Worm (Caenorhabditis elegans): ENCODE measurements around the gene B0554.5.

Gene B0554.5

ce11 chrV:417656-418353, 6.4 kb upstream of the B0554.5 start, which contains the start of gene irg-8:
Gene irg-8, minus strand, starts transcription at chrV:417706.
- TF ChIP-seq blmp-1 (tag; optimal IDR thresholded peaks at IDR 0.05) = no peak
- TF ChIP-seq M03D4.4 (tag; optimal IDR thresholded peaks at IDR 0.05) = no peak
- TF ChIP-seq nhr-237 (tag; optimal IDR thresholded peaks at IDR 0.05) = no peak
- TF ChIP-seq drap-1 (GFP tag; optimal IDR thresholded peaks at IDR 0.05) = no peak
- no peak for TF ChIP-seq unc-120 (tag; optimal IDR thresholded peaks at IDR 0.05; ENCODE audit: poor library complexity, severe bottlenecking)

- TF ChIP-seq zip-8 (tag; optimal IDR thresholded peaks at IDR 0.05) (no peak), M03D4.4 (tag; optimal IDR thresholded peaks at IDR 0.05) (no peak), bed-3 (GFP tag; optimal IDR thresholded peaks at IDR 0.05) (no peak), lin-32 (GFP tag; optimal IDR thresholded peaks at IDR 0.05) (no peak), snpc-4 (tag; optimal IDR thresholded peaks at IDR 0.05) (no peak), unc-120 (tag; optimal IDR thresholded peaks at IDR 0.05; ENCODE audit: poor library complexity, severe bottlenecking) (no peak), lsy-2 (tag; optimal IDR thresholded peaks at IDR 0.05) (no peak), ceh-83 (GFP tag; optimal IDR thresholded peaks at IDR 0.05) (no peak), pha-4 (tag; optimal IDR thresholded peaks at IDR 0.05) (no peak), nhr-28 (tag; optimal IDR thresholded peaks at IDR 0.05) (no peak), sptf-1 (tag; optimal IDR thresholded peaks at IDR 0.05) (no peak)
Measured at ce11 chrV:418432-418831, 5.8 kb upstream of the B0554.5 start, which contains the start of gene Y39D8A.1. Gene Y39D8A.1, plus strand, starts transcription at chrV:418732.

ce11 chrV:422133-422532, 2.1 kb upstream of the B0554.5 start, which contains the start of gene dod-20:
Gene dod-20, plus strand, starts transcription at chrV:422433.
- TF ChIP-seq blmp-1 (tag; optimal IDR thresholded peaks at IDR 0.05) (no peak), nhr-12 (tag; optimal IDR thresholded peaks at IDR 0.05) (no peak), nhr-237 (tag; optimal IDR thresholded peaks at IDR 0.05) (no peak), pha-4 (tag; optimal IDR thresholded peaks at IDR 0.05) (no peak), zip-8 (tag; optimal IDR thresholded peaks at IDR 0.05) (no peak), unc-120 (tag; optimal IDR thresholded peaks at IDR 0.05; ENCODE audit: poor library complexity, severe bottlenecking) (no peak), ceh-83 (GFP tag; optimal IDR thresholded peaks at IDR 0.05) (no peak), ceh-39 (tag; optimal IDR thresholded peaks at IDR 0.05) (no peak), lin-13 (tag; optimal IDR thresholded peaks at IDR 0.05) (no peak), mls-2 (tag; optimal IDR thresholded peaks at IDR 0.05) (no peak)

ce11 chrV:428844-429243, 4.6 kb downstream of the B0554.5 start, which contains the start of gene B0554.4:
Gene B0554.4, plus strand, starts transcription at chrV:429144.
- TF ChIP-seq sptf-1 (tag; optimal IDR thresholded peaks at IDR 0.05) (no peak), bed-3 (GFP tag; optimal IDR thresholded peaks at IDR 0.05) (no peak), lin-32 (GFP tag; optimal IDR thresholded peaks at IDR 0.05) (no peak), unc-120 (tag; optimal IDR thresholded peaks at IDR 0.05; ENCODE audit: poor library complexity, severe bottlenecking) (no peak), ham-2 (GFP tag; optimal IDR thresholded peaks at IDR 0.05) (no peak), pha-4 (tag; optimal IDR thresholded peaks at IDR 0.05) (no peak), mls-2 (tag; optimal IDR thresholded peaks at IDR 0.05) (no peak)

DNA sequence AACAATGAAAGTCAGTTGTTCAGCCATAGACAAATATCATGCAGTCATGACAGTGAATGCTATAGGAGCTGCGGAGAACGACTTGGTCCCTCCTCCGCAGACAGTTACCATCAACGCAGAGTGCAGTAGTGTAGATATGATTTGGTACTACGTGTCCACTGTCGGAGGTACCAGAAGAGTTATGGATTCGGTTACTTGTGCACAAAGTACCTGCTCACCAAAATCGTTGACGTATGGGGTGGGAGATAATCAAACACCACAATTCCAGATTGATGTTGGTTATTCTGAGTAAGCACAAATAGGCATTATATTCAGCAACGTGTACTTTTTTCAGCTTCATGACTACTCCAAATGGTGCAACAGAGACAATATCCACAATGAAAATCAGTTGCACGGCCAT, 8.8 kb downstream of the B0554.5 start:
- TF ChIP-seq ceh-43 (GFP tag; optimal IDR thresholded peaks at IDR 0.05) (no peak), unc-39 (tag; optimal IDR thresholded peaks at IDR 0.05) (no peak), hlh-1 (tag; optimal IDR thresholded peaks at IDR 0.05) (no peak), elt-1 (tag; optimal IDR thresholded peaks at IDR 0.05; ENCODE audit: borderline replicate concordance, insufficient read depth) (no peak), sem-2 (GFP tag; optimal IDR thresholded peaks at IDR 0.05) (no peak)

DNA sequence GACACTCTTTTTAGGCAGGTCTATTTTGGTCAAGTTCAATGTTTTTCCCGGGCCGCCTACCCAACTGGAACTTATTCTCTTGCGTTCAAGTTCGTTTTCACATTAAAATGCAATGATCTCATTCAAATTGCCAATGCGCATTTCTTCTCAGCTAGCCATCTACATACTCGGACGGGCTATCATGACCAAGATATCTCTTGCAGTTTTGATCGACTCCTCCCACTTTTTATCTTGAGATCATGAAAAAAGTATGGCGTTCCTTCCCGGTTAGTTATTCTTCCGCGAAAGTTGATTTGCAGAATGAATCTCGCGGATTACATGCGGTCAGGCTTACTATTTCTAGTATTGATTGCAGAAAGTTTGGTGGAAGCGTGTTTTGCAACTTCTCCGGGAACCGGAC, 9.7 kb downstream of the B0554.5 start, which contains the start of gene B0554.2:
Gene B0554.2 (plus strand): TSS at position 301 of the 400 bp plus-strand sequence.
- TF ChIP-seq elt-1 (tag; optimal IDR thresholded peaks at IDR 0.05; ENCODE audit: borderline replicate concordance, insufficient read depth) (no peak), tbx-8 (GFP tag; optimal IDR thresholded peaks at IDR 0.05) (no peak), nhr-237 (tag; optimal IDR thresholded peaks at IDR 0.05) (no peak), drap-1 (GFP tag; optimal IDR thresholded peaks at IDR 0.05) (no peak), unc-39 (tag; optimal IDR thresholded peaks at IDR 0.05) (no peak)

DNA sequence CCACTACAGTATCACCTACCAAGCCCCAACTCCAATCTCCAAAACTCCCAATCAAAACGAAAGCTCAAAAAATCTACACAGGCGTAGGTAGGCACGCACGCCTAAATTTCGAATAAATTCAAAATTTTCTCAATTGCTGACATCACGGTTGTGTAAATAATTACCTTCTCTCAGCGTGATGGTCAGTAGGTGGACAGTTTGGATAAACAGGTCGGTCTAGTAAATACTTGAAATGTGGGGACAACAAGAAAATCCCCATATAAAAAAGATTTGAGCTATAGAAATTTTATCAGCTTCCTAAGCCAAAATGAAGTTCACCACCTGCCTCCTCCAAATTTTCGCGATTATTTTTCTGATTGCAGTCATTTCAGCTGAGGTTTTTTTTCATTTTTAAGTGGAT, 13.9 kb downstream of the B0554.5 start, which contains the start of gene B0554.1:
Gene B0554.1 (plus strand): TSS at position 301 of the 400 bp plus-strand sequence.
- TF ChIP-seq cnd-1 (tag; optimal IDR thresholded peaks at IDR 0.05) = no peak
- TF ChIP-seq tbx-8 (GFP tag; optimal IDR thresholded peaks at IDR 0.05) = no peak

Measured in whole organism, mixed stage, embryonic.